Worm (Caenorhabditis elegans): Measurements from ENCODE around the gene gbb-2.

ce11 chrIV:4526724-4527123, 20.2 kb upstream of the gbb-2 start:
- no peak for TF ChIP-seq mep-1 (tag; optimal IDR thresholded peaks at IDR 0.05)
- TF ChIP-seq dpl-1 (GFP tag; optimal IDR thresholded peaks at IDR 0.05): no peak
- TF ChIP-seq nhr-90 (tag; optimal IDR thresholded peaks at IDR 0.05; ENCODE audit: poor library complexity): no peak
- TF ChIP-seq mdl-1 (tag; optimal IDR thresholded peaks at IDR 0.05): no peak
- TF ChIP-seq swsn-7 (tag; optimal IDR thresholded peaks at IDR 0.05): no peak
- no peak for TF ChIP-seq nhr-19 (GFP tag; conservative IDR thresholded peaks at IDR 0.05)
- TF ChIP-seq nhr-237 (tag; optimal IDR thresholded peaks at IDR 0.05): no peak
- TF ChIP-seq egl-27 (tag; optimal IDR thresholded peaks at IDR 0.05): no peak
- no peak for TF ChIP-seq aly-2 (tag; optimal IDR thresholded peaks at IDR 0.05)
- TF ChIP-seq nhr-12 (tag; optimal IDR thresholded peaks at IDR 0.05): no peak
- no peak for TF ChIP-seq mab-9 (GFP tag; IDR thresholded peaks at IDR 0.05)
